Worm (Caenorhabditis elegans) whole organism, L2 larva: Measurements from ENCODE around the gene degt-1.

Experiments
- Y55F3AM.14 ChIP-seq: fragments of 200-800 bp; sonication (Bioruptor generic); optimal IDR thresholded peaks from 2 replicates; lab custom pipeline; 2018; ENCODE audit warnings: mild to moderate bottlenecking, missing genetic modification characterization, missing compliant biosample characterization
- ama-1 ChIP-seq: fragments of 150-350 bp; optimal IDR thresholded peaks from 2 replicates; lab custom pipeline; 2018; ENCODE audit warnings: inconsistent platforms
- ceh-16 ChIP-seq: fragments of 150-350 bp; optimal IDR thresholded peaks from 2 replicates; lab custom pipeline; 2014; ENCODE audit warnings: missing biosample characterization, missing genetic modification characterization
- ceh-82 ChIP-seq: fragments of 150-350 bp; optimal IDR thresholded peaks from 2 replicates; lab custom pipeline; 2014; ENCODE audit warnings: missing biosample characterization, missing genetic modification characterization
- lin-11 ChIP-seq: fragments of 150-350 bp; sonication (generic microtip); optimal IDR thresholded peaks from 2 replicates; lab custom pipeline; 2014; ENCODE audit warnings: missing biosample characterization, missing genetic modification characterization, inconsistent platforms, mixed read lengths
- lin-13 ChIP-seq: fragments of 150-350 bp; optimal IDR thresholded peaks from 2 replicates; lab custom pipeline; 2014; ENCODE audit warnings: missing biosample characterization, missing genetic modification reagents, missing genetic modification characterization
- lsy-2 ChIP-seq, 2 experiments: fragments of 150-350 bp in 1 of 2; sonication (generic microtip) in 1 of 2; optimal IDR thresholded peaks; 2 replicates each; lab custom pipeline; 2014 to 2017; ENCODE audit warnings: missing biosample characterization in 2 of 2, missing genetic modification characterization in 2 of 2
- nhr-10 ChIP-seq: sonication (generic microtip); optimal IDR thresholded peaks from 2 replicates; lab custom pipeline; 2017; ENCODE audit warnings: missing biosample characterization, missing genetic modification characterization
- nhr-129 ChIP-seq: fragments of 150-350 bp; optimal IDR thresholded peaks from 2 replicates; lab custom pipeline; 2014; ENCODE audit warnings: missing biosample characterization, missing genetic modification characterization
- nhr-23 ChIP-seq: fragments of 150-350 bp; optimal IDR thresholded peaks from 2 replicates; lab custom pipeline; 2014; ENCODE audit warnings: missing biosample characterization, missing genetic modification reagents, missing genetic modification characterization
- nhr-77 ChIP-seq: fragments of 150-350 bp; optimal IDR thresholded peaks from 2 replicates; lab custom pipeline; 2014; ENCODE audit warnings: missing biosample characterization, missing genetic modification characterization
- snpc-4 ChIP-seq: fragments of 150-350 bp; optimal IDR thresholded peaks from 2 replicates; lab custom pipeline; 2014; ENCODE audit warnings: missing biosample characterization, missing genetic modification characterization
- unc-39 ChIP-seq: fragments of 150-350 bp; optimal IDR thresholded peaks from 2 replicates; lab custom pipeline; 2014; ENCODE audit warnings: missing biosample characterization, missing genetic modification characterization
- ztf-1 ChIP-seq: fragments of 200-800 bp; sonication (Bioruptor generic); conservative IDR thresholded peaks from 2 replicates; pipeline ENCODE4 v1.3.6; 2022; ENCODE audit warnings: missing genetic modification characterization, missing compliant biosample characterization
- ztf-4 ChIP-seq: fragments of 150-350 bp; optimal IDR thresholded peaks from 2 replicates; lab custom pipeline; 2014; ENCODE audit warnings: missing biosample characterization, missing genetic modification characterization

Gene degt-1

ce11 chrV:10594810-10595209 lies 54.7 kb downstream of the degt-1 start, which contains the start of gene T21C9.11:
T21C9.11 (minus strand) TSS chrV:10594910.
- TF ChIP-seq snpc-4 (tag; lab: Kevin White, UChicago) (no peak), ama-1 (no peak), ztf-1 (GFP tag; lab: Robert Waterston, UW) (no peak), nhr-77 (tag; lab: Kevin White, UChicago) (no peak), nhr-129 (tag; lab: Kevin White, UChicago) (no peak), ztf-4 (no peak), Y55F3AM.14 (GFP tag; lab: Kevin White, UChicago) (no peak), ceh-82 (no peak), lsy-2 (tag; optimal IDR thresholded peaks at IDR 0.05; lab: Kevin White, UChicago) (no peak), unc-39 (tag; lab: Kevin White, UChicago) (no peak), nhr-10 (tag; lab: Kevin White, UChicago) (no peak), nhr-23 (tag; lab: Kevin White, UChicago) (no peak), ceh-16 (tag; lab: Kevin White, UChicago) (no peak), lin-11 (no peak), lin-13 (no peak)
